Fruit fly (Drosophila melanogaster) whole organism, embryonic: Measurements from ENCODE around the gene CG14439.

ENCODE experiments used
- CG10209 ChIP-seq: fragments of 200-800 bp; sonication (Bioruptor generic); optimal IDR thresholded peaks from 3 replicates; lab custom pipeline; 2017; ENCODE audit warnings: missing biosample characterization, mild to moderate bottlenecking, missing genetic modification characterization, missing genetic modification reagents
- CG10366 ChIP-seq: fragments of 200-800 bp; sonication (Bioruptor generic); IDR thresholded peaks from 2 replicates; pipeline ENCODE4 v1.3.6; 2022; ENCODE audit warnings: missing biosample characterization, missing genetic modification characterization
- CG11504 ChIP-seq: fragments of 200-800 bp; sonication (Bioruptor generic); optimal IDR thresholded peaks from 3 replicates; lab custom pipeline; 2019; ENCODE audit warnings: missing biosample characterization, mild to moderate bottlenecking, missing genetic modification characterization, moderate library complexity
- CG13287 ChIP-seq: fragments of 200-800 bp; sonication (Bioruptor generic); IDR thresholded peaks from 2 replicates; pipeline ENCODE4 v1.3.6; 2022; ENCODE audit warnings: missing biosample characterization, missing genetic modification characterization; ENCODE audit not compliant: partially characterized antibody
- CG14710 ChIP-seq: fragments of 200-800 bp; sonication (Bioruptor generic); optimal IDR thresholded peaks from 3 replicates; lab custom pipeline; 2019; ENCODE audit warnings: missing biosample characterization, mild to moderate bottlenecking, missing genetic modification characterization, moderate library complexity
- CG18011 ChIP-seq: fragments of 200-800 bp; sonication (Bioruptor generic); optimal IDR thresholded peaks from 2 replicates; lab custom pipeline; 2017; ENCODE audit warnings: missing biosample characterization, missing genetic modification characterization, mild to moderate bottlenecking, moderate library complexity, missing genotype
- CG2116 ChIP-seq: fragments of 200-800 bp; sonication (Bioruptor generic); optimal IDR thresholded peaks from 3 replicates; lab custom pipeline; 2018; ENCODE audit warnings: missing biosample characterization, mild to moderate bottlenecking, missing genetic modification characterization
- CG2120 ChIP-seq: fragments of 200-800 bp; sonication (Bioruptor generic); optimal IDR thresholded peaks from 3 replicates; lab custom pipeline; 2016; ENCODE audit warnings: missing biosample characterization, missing genetic modification characterization
- CG32772 ChIP-seq: fragments of 200-800 bp; sonication (Bioruptor generic); IDR thresholded peaks from 2 replicates; pipeline ENCODE4 v1.3.6; 2022; ENCODE audit warnings: missing biosample characterization, missing genetic modification characterization
- CG34422 ChIP-seq: fragments of 200-800 bp; sonication (Bioruptor generic); IDR thresholded peaks from 3 replicates; pipeline ENCODE4 v1.3.6; 2022; ENCODE audit warnings: missing biosample characterization, missing genetic modification characterization
- CG3838 ChIP-seq: fragments of 200-800 bp; sonication (Bioruptor generic); optimal IDR thresholded peaks from 3 replicates; lab custom pipeline; 2016; ENCODE audit warnings: missing biosample characterization, missing genetic modification characterization
- CG3995 ChIP-seq: fragments of 200-800 bp; sonication (Bioruptor generic); optimal IDR thresholded peaks from 3 replicates; lab custom pipeline; 2016; ENCODE audit warnings: missing biosample characterization, missing genetic modification characterization
- CG4617 ChIP-seq: fragments of 200-800 bp; sonication (Bioruptor generic); optimal IDR thresholded peaks from 3 replicates; lab custom pipeline; 2016; ENCODE audit warnings: missing biosample characterization, missing genetic modification characterization, borderline replicate concordance
- CG5180 ChIP-seq: fragments of 200-800 bp; sonication (Bioruptor generic); optimal IDR thresholded peaks from 3 replicates; lab custom pipeline; 2017; ENCODE audit warnings: missing biosample characterization, missing genetic modification characterization, mild to moderate bottlenecking, moderate library complexity, missing genetic modification reagents
- CG6765 ChIP-seq: fragments of 200-800 bp; sonication (Bioruptor generic); optimal IDR thresholded peaks from 3 replicates; lab custom pipeline; 2017; ENCODE audit warnings: missing biosample characterization, mild to moderate bottlenecking, missing genetic modification characterization
- CG9437 ChIP-seq: fragments of 200-800 bp; sonication (Bioruptor generic); optimal IDR thresholded peaks from 2 replicates; lab custom pipeline; 2018; ENCODE audit warnings: missing biosample characterization, mild to moderate bottlenecking, missing genetic modification characterization
- CG9932 ChIP-seq: fragments of 200-800 bp; sonication (Bioruptor generic); IDR thresholded peaks from 2 replicates; pipeline ENCODE4 v1.3.6; 2022; ENCODE audit warnings: missing biosample characterization, missing genetic modification characterization
- CoRest ChIP-seq: fragments of 200-800 bp; sonication (Bioruptor generic); optimal IDR thresholded peaks from 3 replicates; lab custom pipeline; 2018; ENCODE audit warnings: missing biosample characterization, mild to moderate bottlenecking, missing genetic modification characterization, moderate library complexity
- Doc3 ChIP-seq: fragments of 200-800 bp; sonication (Bioruptor generic); IDR thresholded peaks from 3 replicates; pipeline ENCODE4 v1.3.6; 2022; ENCODE audit warnings: missing biosample characterization, missing genetic modification characterization; ENCODE audit not compliant: partially characterized antibody
- Fer2 ChIP-seq: fragments of 200-800 bp; sonication (Bioruptor generic); optimal IDR thresholded peaks from 2 replicates; lab custom pipeline; 2018; ENCODE audit warnings: missing biosample characterization, mild to moderate bottlenecking, missing genetic modification characterization, moderate library complexity
- Gsc ChIP-seq: fragments of 200-800 bp; sonication (Bioruptor generic); IDR thresholded peaks from 2 replicates; pipeline ENCODE4 v1.3.6; 2022; ENCODE audit warnings: missing biosample characterization, missing genetic modification characterization
- MBD-R2 ChIP-seq: fragments of 200-800 bp; sonication (Bioruptor generic); IDR thresholded peaks from 2 replicates; pipeline ENCODE4 v1.3.6; 2022; ENCODE audit warnings: missing biosample characterization, missing genetic modification characterization
- MESR4 ChIP-seq: fragments of 200-800 bp; sonication (Bioruptor generic); optimal IDR thresholded peaks from 2 replicates; lab custom pipeline; 2018; ENCODE audit warnings: missing biosample characterization, mild to moderate bottlenecking, missing genetic modification characterization, moderate library complexity
- NK7.1 ChIP-seq: fragments of 200-800 bp; sonication (Bioruptor generic); optimal IDR thresholded peaks from 3 replicates; lab custom pipeline; 2016; ENCODE audit warnings: missing biosample characterization, missing genetic modification characterization
- Nf-YA ChIP-seq: fragments of 200-800 bp; sonication (Bioruptor generic); IDR thresholded peaks from 2 replicates; pipeline ENCODE4 v1.3.6; 2022; ENCODE audit warnings: missing biosample characterization, missing genetic modification characterization
- Optix ChIP-seq: fragments of 200-800 bp; sonication (Bioruptor generic); IDR thresholded peaks from 3 replicates; pipeline ENCODE4 v1.3.6; 2022; ENCODE audit warnings: missing biosample characterization, missing genetic modification characterization
- Side ChIP-seq: fragments of 200-800 bp; sonication (Bioruptor generic); optimal IDR thresholded peaks from 2 replicates; lab custom pipeline; 2016; ENCODE audit warnings: missing biosample characterization, missing genetic modification characterization
- Ssrp ChIP-seq: fragments of 200-800 bp; sonication (Bioruptor generic); optimal IDR thresholded peaks from 2 replicates; lab custom pipeline; 2018; ENCODE audit warnings: missing biosample characterization, mild to moderate bottlenecking, missing genetic modification characterization, moderate library complexity
- al ChIP-seq: fragments of 200-800 bp; sonication (Bioruptor generic); IDR thresholded peaks from 2 replicates; pipeline ENCODE4 v1.3.6; 2022; ENCODE audit warnings: missing biosample characterization, missing genetic modification characterization
- dmrt11E ChIP-seq: fragments of 200-800 bp; sonication (Bioruptor generic); optimal IDR thresholded peaks from 3 replicates; lab custom pipeline; 2018; ENCODE audit warnings: missing biosample characterization, mild to moderate bottlenecking, missing genetic modification characterization, moderate library complexity
- eve ChIP-seq, 2 experiments: fragments of >200 bp; optimal IDR thresholded peaks; 2 replicates each; lab custom pipeline; 2017; ENCODE audit warnings: missing biosample characterization in 2 of 2, missing genetic modification characterization in 2 of 2
- gsb-n ChIP-seq: fragments of 200-800 bp; sonication (Bioruptor generic); optimal IDR thresholded peaks from 3 replicates; lab custom pipeline; 2018; ENCODE audit warnings: missing biosample characterization, mild to moderate bottlenecking, missing genetic modification characterization
- her ChIP-seq: fragments of 200-800 bp; sonication (Bioruptor generic); optimal IDR thresholded peaks from 2 replicates; lab custom pipeline; 2016; ENCODE audit warnings: missing biosample characterization, missing genetic modification characterization
- inv ChIP-seq: fragments of 200-800 bp; sonication (Bioruptor generic); IDR thresholded peaks from 2 replicates; pipeline ENCODE4 v1.3.6; 2022; ENCODE audit warnings: missing biosample characterization, missing genetic modification characterization; ENCODE audit not compliant: partially characterized antibody
- jigr1 ChIP-seq: fragments of 200-800 bp; sonication (Bioruptor generic); IDR thresholded peaks from 3 replicates; pipeline ENCODE4 v1.3.6; 2022; ENCODE audit warnings: missing biosample characterization, missing genetic modification characterization
- kah ChIP-seq: fragments of 200-800 bp; sonication (Bioruptor generic); optimal IDR thresholded peaks from 2 replicates; lab custom pipeline; 2018; ENCODE audit warnings: missing biosample characterization, mild to moderate bottlenecking, missing genetic modification characterization
- kni ChIP-seq: fragments of 200-800 bp; sonication (Bioruptor generic); optimal IDR thresholded peaks from 3 replicates; lab custom pipeline; 2017; ENCODE audit warnings: mild to moderate bottlenecking, missing biosample characterization, missing genetic modification reagents, missing genetic modification characterization
- lab ChIP-seq: fragments of 200-800 bp; sonication (Bioruptor generic); optimal IDR thresholded peaks from 3 replicates; lab custom pipeline; 2017; ENCODE audit warnings: missing biosample characterization, missing genetic modification characterization, mild to moderate bottlenecking, moderate library complexity, missing genetic modification reagents
- mam ChIP-seq: fragments of 200-800 bp; sonication (Bioruptor generic); optimal IDR thresholded peaks from 3 replicates; lab custom pipeline; 2016; ENCODE audit warnings: missing biosample characterization, missing genetic modification characterization
- onecut ChIP-seq: fragments of 200-800 bp; sonication (Bioruptor generic); IDR thresholded peaks from 2 replicates; pipeline ENCODE4 v1.3.6; 2022; ENCODE audit warnings: missing biosample characterization, missing genetic modification characterization
- phol ChIP-seq: fragments of 200-800 bp; sonication (Bioruptor generic); optimal IDR thresholded peaks from 3 replicates; lab custom pipeline; 2018; ENCODE audit warnings: missing biosample characterization, mild to moderate bottlenecking, missing genetic modification characterization, moderate library complexity
- pnt ChIP-seq: fragments of 200-800 bp; sonication (Bioruptor generic); optimal IDR thresholded peaks from 3 replicates; lab custom pipeline; 2016; ENCODE audit warnings: missing biosample characterization, missing genetic modification characterization
- psq ChIP-seq: fragments of 200-800 bp; sonication (Bioruptor generic); optimal IDR thresholded peaks from 2 replicates; lab custom pipeline; 2017; ENCODE audit warnings: missing biosample characterization, missing genetic modification characterization
- pzg ChIP-seq: fragments of 200-800 bp; sonication (Bioruptor generic); optimal IDR thresholded peaks from 3 replicates; lab custom pipeline; 2018; ENCODE audit warnings: missing biosample characterization, mild to moderate bottlenecking, missing genetic modification characterization, moderate library complexity
- slp2 ChIP-seq: fragments of 200-800 bp; sonication (Bioruptor generic); optimal IDR thresholded peaks from 2 replicates; lab custom pipeline; 2016; ENCODE audit warnings: missing biosample characterization, missing genetic modification characterization
- tio ChIP-seq: fragments of 200-800 bp; sonication (Bioruptor generic); optimal IDR thresholded peaks from 2 replicates; lab custom pipeline; 2017; ENCODE audit warnings: missing biosample characterization, missing genetic modification characterization, inconsistent platforms
- tll ChIP-seq, 2 experiments: fragments of 200-800 bp in 1 of 2; fragments of >200 bp in 1 of 2; sonication (Bioruptor generic) in 1 of 2; optimal IDR thresholded peaks; 2 replicates each; lab custom pipeline; 2017 to 2019; ENCODE audit warnings: missing biosample characterization in 2 of 2, missing genetic modification characterization in 2 of 2, mild to moderate bottlenecking in 1 of 2, moderate library complexity in 1 of 2
- toy ChIP-seq: fragments of 200-800 bp; sonication (Bioruptor generic); IDR thresholded peaks from 2 replicates; pipeline ENCODE4 v1.3.6; 2022; ENCODE audit warnings: missing biosample characterization, missing genetic modification characterization
- twi ChIP-seq: fragments of 200-800 bp; optimal IDR thresholded peaks from 2 replicates; lab custom pipeline; 2019; ENCODE audit warnings: missing biosample characterization, mild to moderate bottlenecking, missing genetic modification characterization, moderate library complexity
- usp ChIP-seq: fragments of >200 bp; optimal IDR thresholded peaks from 2 replicates; lab custom pipeline; 2017; ENCODE audit warnings: missing biosample characterization, missing genetic modification characterization

The CG14439 gene

dm6 chrX:6700263-6700989, 46.9 kb upstream of the CG14439 start (continued):
- TF ChIP-seq CG9932 (no peak), dmrt11E (tag; lab: Kevin White, UChicago) (no peak), kni (GFP tag; lab: Kevin White, UChicago) (no peak), tll (GFP tag; optimal IDR thresholded peaks at IDR 0.05; lab: Kevin White, UChicago) (peak in 1 of 2 experiments; percentile 24), twi (tag; lab: Kevin White, UChicago) (no peak), eve (GFP tag; optimal IDR thresholded peaks at IDR 0.05; lab: Kevin White, UChicago) (peak in 1 of 2 experiments; percentile 24), MBD-R2 (no peak), jigr1 (GFP tag; lab: Robert Waterston, UW) (no peak), Nf-YA (GFP tag; lab: Robert Waterston, UW) (no peak), CG32772 (GFP tag; lab: Robert Waterston, UW) (no peak), CoRest (tag; lab: Kevin White, UChicago) (no peak), tio (GFP tag; lab: Kevin White, UChicago) (no peak), Ssrp (tag; lab: Kevin White, UChicago) (no peak), onecut (GFP tag; lab: Robert Waterston, UW) (no peak), Fer2 (no peak), Optix (no peak), kah (GFP tag; lab: Kevin White, UChicago) (no peak), CG10366 (GFP tag; lab: Robert Waterston, UW) (no peak), inv (GFP tag; lab: Robert Waterston, UW) (no peak), toy (GFP tag; lab: Robert Waterston, UW) (no peak), CG18011 (GFP tag; lab: Kevin White, UChicago) (no peak), mam (no peak), CG4617 (GFP tag; lab: Kevin White, UChicago) (no peak), CG14710 (tag; lab: Kevin White, UChicago) (no peak), pnt (GFP tag; lab: Kevin White, UChicago) (no peak), pzg (GFP tag; lab: Kevin White, UChicago) (no peak), CG2120 (GFP tag; lab: Kevin White, UChicago) (no peak), CG34422 (GFP tag; lab: Robert Waterston, UW) (no peak; the same call in 2 of the 3 replicates), her (GFP tag; lab: Kevin White, UChicago) (no peak), Gsc (GFP tag; lab: Robert Waterston, UW) (no peak), usp (GFP tag; lab: Kevin White, UChicago) (no peak), NK7.1 (GFP tag; lab: Kevin White, UChicago) (no peak), Side (GFP tag; lab: Kevin White, UChicago) (no peak), gsb-n (tag; lab: Kevin White, UChicago) (no peak), phol (tag; lab: Kevin White, UChicago) (no peak), Doc3 (GFP tag; lab: Robert Waterston, UW) (no peak), slp2 (GFP tag; lab: Kevin White, UChicago) (no peak), CG3838 (no peak), al (GFP tag; lab: Robert Waterston, UW) (no peak), psq (GFP tag; lab: Kevin White, UChicago) (no peak), CG9437 (GFP tag; lab: Kevin White, UChicago) (peak; percentile 32), CG11504 (no peak), CG5180 (GFP tag; lab: Kevin White, UChicago) (no peak), MESR4 (GFP tag; lab: Kevin White, UChicago) (no peak), CG3995 (no peak), CG2116 (no peak), CG13287 (peak; percentile 5; the same call in 1 of the 2 replicates), lab (peak; percentile 8), CG6765 (GFP tag; lab: Kevin White, UChicago) (no peak), CG10209 (GFP tag; lab: Kevin White, UChicago) (no peak)
